Worm (Caenorhabditis elegans) whole organism, L4 larva: ENCODE data around the gene mam-2.

Source experiments
- mep-1 ChIP-seq: fragments of 150-350 bp; sonication (generic microtip); optimal IDR thresholded peaks from 3 replicates; lab custom pipeline; 2014; ENCODE audit warnings: missing biosample characterization, missing genetic modification characterization
- sdz-12 ChIP-seq: fragments of 200-800 bp; sonication (Bioruptor generic); optimal IDR thresholded peaks from 2 replicates; lab custom pipeline; 2018; ENCODE audit warnings: mild to moderate bottlenecking, missing genetic modification characterization, missing compliant biosample characterization

DNA sequence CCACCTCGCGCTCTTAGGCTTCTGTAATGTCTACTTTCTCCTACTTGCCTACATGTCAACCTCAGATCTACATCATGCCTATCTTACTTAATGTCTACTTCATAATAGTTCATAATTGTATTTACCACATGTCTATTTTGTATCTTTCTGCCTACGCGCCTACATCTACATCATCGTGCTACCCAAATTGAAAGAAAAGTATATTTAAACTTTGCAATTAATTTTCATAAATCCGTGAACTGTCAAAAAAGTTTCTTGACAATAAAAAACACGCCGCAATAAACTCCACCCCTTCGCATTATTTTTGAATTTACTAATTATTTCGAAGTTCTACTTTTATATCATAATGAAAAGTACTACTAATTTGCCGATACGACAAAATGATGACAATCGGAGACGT lies 40.0 kb downstream of the mam-2 start, which contains the start of gene F44D12.8:
- no peak for TF ChIP-seq mep-1 (tag; lab: Kevin White, UChicago)
- no peak for TF ChIP-seq sdz-12 (GFP tag; lab: Kevin White, UChicago)
